Fruit fly (Drosophila melanogaster) S2 (cell line): ENCODE results near the gene CG5509.

ENCODE experiments used
- CG8478 ChIP-seq: fragments of >200 bp; optimal IDR thresholded peaks from 2 replicates; lab custom pipeline; 2018
- CTCF ChIP-seq, 2 experiments: fragments of >200 bp; optimal IDR thresholded peaks; 2 replicates each; lab custom pipeline; 2018

DNA sequence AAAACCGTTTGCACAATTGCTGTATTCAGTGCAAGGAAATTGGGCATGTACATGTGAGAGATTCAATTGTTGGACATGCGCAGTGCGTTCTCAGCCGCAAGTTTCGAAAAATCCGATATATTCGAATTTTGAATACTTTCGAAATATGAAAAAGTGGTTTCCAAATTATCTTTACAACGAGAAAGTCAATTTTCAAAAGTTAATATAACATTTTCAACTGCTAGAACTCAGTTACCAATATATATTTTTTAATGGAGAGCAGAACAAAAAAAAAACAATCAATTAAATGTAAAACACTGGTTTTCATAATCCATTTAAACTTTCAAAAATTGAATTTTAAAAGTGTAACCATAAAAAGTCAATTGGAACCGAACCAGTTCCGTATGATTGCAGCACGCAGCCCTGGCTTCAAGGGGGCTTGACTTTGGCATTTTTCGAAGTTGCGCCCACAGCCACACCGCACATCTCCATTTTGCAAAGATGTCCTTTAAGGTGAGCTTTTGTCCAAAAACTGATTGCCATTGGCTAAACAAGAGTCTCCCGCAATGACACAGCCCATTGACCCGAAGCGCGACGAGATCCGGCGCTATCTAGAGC, 29.8 kb upstream of the CG5509 start, which contains the start of the genes Scgbeta and CG17202:
- no peak for TF ChIP-seq CG8478 (lab: Kevin White, UChicago)
- peak; percentile 20 to 23 for TF ChIP-seq CTCF (optimal IDR thresholded peaks at IDR 0.05; lab: Kevin White, UChicago)
